Fruit fly (Drosophila melanogaster): Measurements from ENCODE around the gene CG9386.
A peak's percentile ranks its signal among the peaks of the same experiment; 100 is the strongest.

The CG9386 gene

dm6 chr3R:9529387-9529897, 25.8 kb downstream of the CG9386 start (continued):
- peak; percentile 41 for TF ChIP-seq grn (GFP tag; optimal IDR thresholded peaks at IDR 0.05)
- TF ChIP-seq Deaf1 (tag; optimal IDR thresholded peaks at IDR 0.05) = peak; percentile 7
- TF ChIP-seq vfl (GFP tag; optimal IDR thresholded peaks at IDR 0.05) = no peak
- no peak for TF ChIP-seq fru (optimal IDR thresholded peaks at IDR 0.05)
- TF ChIP-seq CG6272 (GFP tag; IDR thresholded peaks at IDR 0.05) = no peak
- TF ChIP-seq Sry-δ (GFP tag; optimal IDR thresholded peaks at IDR 0.05) = no peak
- TF ChIP-seq dati (GFP tag; IDR thresholded peaks at IDR 0.05) = no peak
- TF ChIP-seq CG15011 (GFP tag; optimal IDR thresholded peaks at IDR 0.05) = peak; percentile 36
- TF ChIP-seq crol (GFP tag; IDR thresholded peaks at IDR 0.05) = no peak
- TF ChIP-seq CG13894 (tag; optimal IDR thresholded peaks at IDR 0.05) = peak; percentile 98
- no peak for TF ChIP-seq Mes4 (GFP tag; optimal IDR thresholded peaks at IDR 0.05)
- no peak for TF ChIP-seq CG1832 (GFP tag; optimal IDR thresholded peaks at IDR 0.05)
- peak; percentile 19 for TF ChIP-seq schlank (tag; optimal IDR thresholded peaks at IDR 0.05)
- TF ChIP-seq caup (GFP tag; optimal IDR thresholded peaks at IDR 0.05; ENCODE audit: severe bottlenecking) = peak; percentile 15
- no peak for TF ChIP-seq CG8765 (GFP tag; IDR thresholded peaks at IDR 0.05)
- TF ChIP-seq Fer3 (tag; optimal IDR thresholded peaks at IDR 0.05) = peak; percentile 25
- TF ChIP-seq gce (GFP tag; IDR thresholded peaks at IDR 0.05) = no peak
- no peak for TF ChIP-seq CG18619 (GFP tag; optimal IDR thresholded peaks at IDR 0.05)
- TF ChIP-seq kay (GFP tag; optimal IDR thresholded peaks at IDR 0.05) = no peak
- peak; percentile 39 for TF ChIP-seq Hmr (GFP tag; optimal IDR thresholded peaks at IDR 0.05)
- peak; percentile 15 for TF ChIP-seq sens (GFP tag)
- no peak for TF ChIP-seq ash1 (GFP tag; optimal IDR thresholded peaks at IDR 0.05)
- peak; percentile 82; the same call in 2 of the 4 replicates for TF ChIP-seq chinmo (GFP tag; IDR thresholded peaks at IDR 0.05; ENCODE audit: partially characterized antibody)
- TF ChIP-seq CG4854 (GFP tag; optimal IDR thresholded peaks at IDR 0.05) = no peak
- no peak for TF ChIP-seq org-1 (GFP tag; optimal IDR thresholded peaks at IDR 0.05)
- TF ChIP-seq CG9817 (tag; optimal IDR thresholded peaks at IDR 0.05) = no peak
- no peak for TF ChIP-seq nerfin-1 (tag; optimal IDR thresholded peaks at IDR 0.05)
- TF ChIP-seq CG2199 (GFP tag; IDR thresholded peaks at IDR 0.05) = peak; percentile 81; the same call in 2 of the 3 replicates
- TF ChIP-seq CG43689 (GFP tag; IDR thresholded peaks at IDR 0.05) = no peak
- peak; percentile 73 for TF ChIP-seq cwo (GFP tag; optimal IDR thresholded peaks at IDR 0.05)
- peak in 1 of 2 experiments; percentile 51 for TF ChIP-seq Pdp1 (GFP tag; optimal IDR thresholded peaks at IDR 0.05)
- peak; percentile 72 for TF ChIP-seq exex (tag; optimal IDR thresholded peaks at IDR 0.05)
- no peak for TF ChIP-seq CG16863 (GFP tag; optimal IDR thresholded peaks at IDR 0.05)
- TF ChIP-seq CG1792 (GFP tag; optimal IDR thresholded peaks at IDR 0.05) = peak; percentile 20
- TF ChIP-seq CG12769 (tag; optimal IDR thresholded peaks at IDR 0.05) = peak; percentile 62
- TF ChIP-seq slbo (GFP tag; IDR thresholded peaks at IDR 0.05) = 0 out of 2 replicates have a peak, but pooled peaks have one; percentile 8
- TF ChIP-seq h (optimal IDR thresholded peaks at IDR 0.05) = no peak
- TF ChIP-seq Bgb (GFP tag; IDR thresholded peaks at IDR 0.05; ENCODE audit: partially characterized antibody) = no peak
- TF ChIP-seq CG15269 (tag; optimal IDR thresholded peaks at IDR 0.05) = peak; percentile 9
- peak; percentile 25 for TF ChIP-seq CG2678 (tag; optimal IDR thresholded peaks at IDR 0.05)
- no peak for TF ChIP-seq tio (GFP tag; optimal IDR thresholded peaks at IDR 0.05)
- no peak for TF ChIP-seq br (optimal IDR thresholded peaks at IDR 0.05)
- peak; percentile 93 for TF ChIP-seq ftz-f1 (GFP tag; optimal IDR thresholded peaks at IDR 0.05)
- no peak for TF ChIP-seq Ravus (GFP tag; IDR thresholded peaks at IDR 0.05)
- TF ChIP-seq CG8290 (GFP tag; optimal IDR thresholded peaks at IDR 0.05) = no peak
- peak in 1 of 2 experiments; percentile 37 for TF ChIP-seq CG8290 (tag; optimal IDR thresholded peaks at IDR 0.05)
- TF ChIP-seq CG14050 (GFP tag; IDR thresholded peaks at IDR 0.05) = no peak
- TF ChIP-seq Med (GFP tag) = peak; percentile 53
- TF ChIP-seq Rfx (GFP tag; IDR thresholded peaks at IDR 0.05) = 0 out of 2 replicates have a peak, but pooled peaks have one; percentile 4
- TF ChIP-seq da (GFP tag; optimal IDR thresholded peaks at IDR 0.05) = peak; percentile 14
- TF ChIP-seq bigmax (GFP tag; optimal IDR thresholded peaks at IDR 0.05) = no peak
- TF ChIP-seq sug (tag; optimal IDR thresholded peaks at IDR 0.05) = peak; percentile 81

Measured in whole organism, embryonic.